Worm (Caenorhabditis elegans) whole organism, young adult: ENCODE measurements around the gene cyp-42A1.

Source experiments
- ZK185.1 ChIP-seq: sonication (generic microtip); optimal IDR thresholded peaks from 2 replicates; lab custom pipeline; 2016; ENCODE audit warnings: mild to moderate bottlenecking, missing genetic modification characterization, missing compliant biosample characterization; ENCODE audit not compliant: poor library complexity, severe bottlenecking
- dpl-1 ChIP-seq: fragments of 150-350 bp; optimal IDR thresholded peaks from 2 replicates; lab custom pipeline; 2014; ENCODE audit warnings: missing biosample characterization, missing genetic modification reagents, missing genetic modification characterization
- egrh-3 ChIP-seq: fragments of 200-800 bp; sonication (Bioruptor generic); IDR thresholded peaks from 2 replicates; pipeline ENCODE4 v1.3.6; 2022; ENCODE audit warnings: missing genetic modification reagents, missing genetic modification characterization, missing compliant biosample characterization

ce11 chrV:18917396-18917795 lies 5.6 kb downstream of the cyp-42A1 start:
- no peak for TF ChIP-seq dpl-1 (GFP tag; lab: Kevin White, UChicago)
- no peak for TF ChIP-seq egrh-3 (GFP tag; lab: Robert Waterston, UW)
- no peak for TF ChIP-seq ZK185.1 (tag; lab: Kevin White, UChicago)
